Worm (Caenorhabditis elegans) whole organism, L1 larva: ENCODE measurements around the gene map-2.
"Not testable (repeated sequence)": the region's sequence is repeated elsewhere in the genome, so short reads cannot be mapped to it uniquely, and the experiment has no call there.

ENCODE experiments used
- C04F5.9 ChIP-seq: sonication (generic microtip); optimal IDR thresholded peaks from 2 replicates; lab custom pipeline; 2016; ENCODE audit warnings: missing genetic modification characterization, missing compliant biosample characterization
- C16A3.4 ChIP-seq: fragments of 150-350 bp; optimal IDR thresholded peaks from 2 replicates; lab custom pipeline; 2014; ENCODE audit warnings: missing biosample characterization, missing genetic modification characterization
- Y116A8C.19 ChIP-seq: sonication (generic microtip); optimal IDR thresholded peaks from 2 replicates; lab custom pipeline; 2016; ENCODE audit warnings: missing compliant biosample characterization, missing genetic modification characterization, borderline replicate concordance
- ceh-63 ChIP-seq: fragments of 200-800 bp; sonication (Bioruptor generic); optimal IDR thresholded peaks from 2 replicates; lab custom pipeline; 2018; ENCODE audit warnings: mild to moderate bottlenecking, missing genetic modification characterization, missing compliant biosample characterization
- dpl-1 ChIP-seq, 3 experiments: fragments of 150-350 bp in 2 of 3; sonication (generic microtip) in 1 of 3; optimal IDR thresholded peaks; 2 replicates each; lab custom pipeline; 2014 to 2017; ENCODE audit warnings: missing biosample characterization in 3 of 3, missing genetic modification characterization in 3 of 3, missing genetic modification reagents in 3 of 3
- dsc-1 ChIP-seq: sonication (generic microtip); optimal IDR thresholded peaks from 2 replicates; lab custom pipeline; 2016; ENCODE audit warnings: mild to moderate bottlenecking, missing genetic modification characterization, missing compliant biosample characterization
- efl-1 ChIP-seq, 4 experiments: fragments of 150-350 bp; optimal IDR thresholded peaks in 3 of 4; peaks in 1 of 4; 1 replicate in 1 of 4; 2 replicates in 3 of 4; lab custom pipeline; 2014; ENCODE audit warnings: missing biosample characterization in 2 of 4, missing genetic modification characterization in 2 of 4, missing genetic modification reagents in 2 of 4
- egl-13 ChIP-seq: sonication (generic microtip); optimal IDR thresholded peaks from 2 replicates; lab custom pipeline; 2016; ENCODE audit warnings: missing genotype, missing genetic modification reagents, missing genetic modification characterization, missing compliant biosample characterization
- egl-27 ChIP-seq, 2 experiments: fragments of 150-350 bp in 1 of 2; sonication (generic microtip); optimal IDR thresholded peaks; 3 replicates each; lab custom pipeline; 2017 to 2018; ENCODE audit warnings: missing biosample characterization in 2 of 2, missing genetic modification characterization in 2 of 2, missing genetic modification reagents in 2 of 2
- elt-2 ChIP-seq: sonication (generic microtip); optimal IDR thresholded peaks from 2 replicates; lab custom pipeline; 2016; ENCODE audit warnings: missing genetic modification characterization, mild to moderate bottlenecking, inconsistent platforms, missing compliant biosample characterization, missing genetic modification reagents
- fkh-10 ChIP-seq: sonication (generic microtip); optimal IDR thresholded peaks from 2 replicates; lab custom pipeline; 2017; ENCODE audit warnings: missing biosample characterization, missing genetic modification reagents, missing genetic modification characterization
- fkh-4 ChIP-seq: sonication (generic microtip); optimal IDR thresholded peaks from 2 replicates; lab custom pipeline; 2016; ENCODE audit warnings: missing compliant biosample characterization, missing genetic modification characterization, borderline replicate concordance
- fos-1 ChIP-seq: fragments of 150-350 bp; optimal IDR thresholded peaks from 2 replicates; lab custom pipeline; 2014; ENCODE audit warnings: missing biosample characterization, missing genetic modification characterization
- grh-1 ChIP-seq: fragments of 200-800 bp; sonication (Bioruptor generic); IDR thresholded peaks from 2 replicates; pipeline ENCODE4 v1.3.6; 2022; ENCODE audit warnings: missing genetic modification reagents, missing genetic modification characterization, missing compliant biosample characterization
- hlh-17 ChIP-seq: fragments of 200-800 bp; sonication (Bioruptor generic); optimal IDR thresholded peaks from 2 replicates; lab custom pipeline; 2018; ENCODE audit warnings: missing genetic modification characterization, mild to moderate bottlenecking, missing compliant biosample characterization, moderate library complexity, borderline replicate concordance
- hlh-4 ChIP-seq: sonication (generic microtip); optimal IDR thresholded peaks from 2 replicates; lab custom pipeline; 2016; ENCODE audit warnings: mild to moderate bottlenecking, missing genetic modification characterization, missing compliant biosample characterization
- isw-1 ChIP-seq: fragments of 200-800 bp; sonication (Bioruptor generic); IDR thresholded peaks from 2 replicates; pipeline ENCODE4 v1.3.6; 2022; ENCODE audit warnings: missing genetic modification characterization, missing compliant biosample characterization
- lin-13 ChIP-seq: fragments of 150-350 bp; optimal IDR thresholded peaks from 2 replicates; lab custom pipeline; 2014; ENCODE audit warnings: missing biosample characterization, missing genetic modification reagents, missing genetic modification characterization
- lin-14 ChIP-seq: fragments of 200-800 bp; sonication (Bioruptor generic); optimal IDR thresholded peaks from 2 replicates; lab custom pipeline; 2018; ENCODE audit warnings: mild to moderate bottlenecking, missing genetic modification characterization, moderate library complexity, missing compliant biosample characterization
- lin-35 ChIP-seq, 2 experiments: fragments of 150-350 bp; optimal IDR thresholded peaks; 2 replicates each; lab custom pipeline; 2014; ENCODE audit warnings: missing biosample characterization in 2 of 2, missing genetic modification characterization in 2 of 2, missing genetic modification reagents in 2 of 2
- lir-3 ChIP-seq: sonication (generic microtip); optimal IDR thresholded peaks from 2 replicates; lab custom pipeline; 2016; ENCODE audit warnings: mild to moderate bottlenecking, missing genetic modification characterization, moderate library complexity, missing compliant biosample characterization; ENCODE audit not compliant: poor library complexity
- lsy-2 ChIP-seq, 2 experiments: fragments of 150-350 bp; optimal IDR thresholded peaks; 2 replicates each; lab custom pipeline; 2014; ENCODE audit warnings: missing biosample characterization in 2 of 2, missing genetic modification characterization in 2 of 2
- mdl-1 ChIP-seq, 2 experiments: fragments of 150-350 bp; optimal IDR thresholded peaks; 2 replicates each; lab custom pipeline; 2014 to 2017; ENCODE audit warnings: missing biosample characterization in 2 of 2, missing genetic modification characterization in 2 of 2, inconsistent platforms in 1 of 2
- nhr-12 ChIP-seq: sonication (generic microtip); optimal IDR thresholded peaks from 2 replicates; lab custom pipeline; 2017; ENCODE audit warnings: missing biosample characterization, missing genetic modification characterization
- nhr-237 ChIP-seq: fragments of 150-350 bp; optimal IDR thresholded peaks from 2 replicates; lab custom pipeline; 2014; ENCODE audit warnings: missing biosample characterization, missing genetic modification characterization
- nhr-28 ChIP-seq: fragments of 150-350 bp; optimal IDR thresholded peaks from 2 replicates; lab custom pipeline; 2014; ENCODE audit warnings: missing biosample characterization, missing genetic modification characterization
- nhr-85 ChIP-seq: sonication (generic microtip); peaks from one replicate; lab custom pipeline; 2016; ENCODE audit warnings: missing genetic modification characterization, inconsistent platforms, missing compliant biosample characterization
- nhr-90 ChIP-seq: sonication (generic microtip); optimal IDR thresholded peaks from 2 replicates; lab custom pipeline; 2016; ENCODE audit warnings: mild to moderate bottlenecking, missing genetic modification characterization, missing compliant biosample characterization; ENCODE audit not compliant: poor library complexity
- pag-3 ChIP-seq: sonication (generic microtip); optimal IDR thresholded peaks from 2 replicates; lab custom pipeline; 2017; ENCODE audit warnings: missing genetic modification characterization, mild to moderate bottlenecking, missing compliant biosample characterization, antibody characterized with exemption, borderline replicate concordance; ENCODE audit not compliant: insufficient read depth
- pax-3 ChIP-seq: fragments of 200-800 bp; sonication (Bioruptor generic); optimal IDR thresholded peaks from 2 replicates; lab custom pipeline; 2018; ENCODE audit warnings: mild to moderate bottlenecking, missing genetic modification characterization, moderate library complexity, missing compliant biosample characterization
- rnt-1 ChIP-seq: sonication (generic microtip); optimal IDR thresholded peaks from 2 replicates; lab custom pipeline; 2016; ENCODE audit warnings: mild to moderate bottlenecking, missing genetic modification characterization, moderate library complexity, missing compliant biosample characterization
- snpc-4 ChIP-seq: fragments of 150-350 bp; optimal IDR thresholded peaks from 2 replicates; lab custom pipeline; 2014; ENCODE audit warnings: missing biosample characterization, missing genetic modification characterization
- sptf-1 ChIP-seq: fragments of 150-350 bp; optimal IDR thresholded peaks from 2 replicates; lab custom pipeline; 2014; ENCODE audit warnings: missing biosample characterization, missing genetic modification characterization
- sup-37 ChIP-seq: fragments of 200-800 bp; sonication (Bioruptor generic); optimal IDR thresholded peaks from 2 replicates; lab custom pipeline; 2018; ENCODE audit warnings: mild to moderate bottlenecking, missing genetic modification characterization, missing compliant biosample characterization
- tlp-1 ChIP-seq: fragments of 150-350 bp; optimal IDR thresholded peaks from 2 replicates; lab custom pipeline; 2014; ENCODE audit warnings: missing biosample characterization, missing genetic modification characterization
- unc-130 ChIP-seq: fragments of 150-350 bp; optimal IDR thresholded peaks from 2 replicates; lab custom pipeline; 2017; ENCODE audit warnings: missing biosample characterization, missing genetic modification characterization, inconsistent platforms
- unc-30 ChIP-seq: sonication (generic microtip); optimal IDR thresholded peaks from 2 replicates; lab custom pipeline; 2017; ENCODE audit warnings: missing biosample characterization, missing genetic modification characterization
- unc-98 ChIP-seq: fragments of 200-800 bp; sonication (Bioruptor generic); IDR thresholded peaks from 2 replicates; pipeline ENCODE4 v1.3.6; 2022; ENCODE audit warnings: missing genetic modification characterization, missing compliant biosample characterization
- vab-15 ChIP-seq: sonication (generic microtip); optimal IDR thresholded peaks from 2 replicates; lab custom pipeline; 2017; ENCODE audit warnings: missing genotype, mild to moderate bottlenecking, missing genetic modification characterization, missing compliant biosample characterization
- zag-1 ChIP-seq: fragments of 150-350 bp; optimal IDR thresholded peaks from 2 replicates; lab custom pipeline; 2014; ENCODE audit warnings: missing biosample characterization, missing genetic modification characterization
- ztf-11 ChIP-seq, 2 experiments: sonication (generic microtip); optimal IDR thresholded peaks; 2 replicates each; lab custom pipeline; 2016 to 2017; ENCODE audit warnings: missing genetic modification characterization in 2 of 2, missing biosample characterization in 1 of 2, missing compliant biosample characterization in 1 of 2

map-2 gene

DNA sequence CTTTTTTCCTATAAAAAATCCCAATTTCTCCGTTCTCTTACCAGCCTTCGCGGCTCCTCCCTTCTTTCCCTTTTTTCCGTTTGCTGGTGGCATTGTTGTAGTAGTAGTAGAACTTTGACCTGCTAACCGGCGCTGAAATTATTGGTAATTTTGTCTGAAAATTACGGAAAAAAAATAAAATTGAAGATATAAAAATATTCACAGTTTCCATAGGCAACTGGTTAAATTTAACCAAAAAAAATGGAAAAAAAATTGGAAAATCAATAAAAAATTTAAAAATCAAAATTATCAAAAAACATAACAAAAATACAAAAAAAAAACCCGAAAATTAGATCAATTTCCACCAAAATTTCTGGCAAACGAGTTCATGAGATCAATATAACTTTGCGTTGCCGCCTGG, at the start of gene map-2:
Gene map-2 (minus strand): TSS at position 101 of the 400 bp plus-strand sequence.
- no peak for TF ChIP-seq lir-3

DNA sequence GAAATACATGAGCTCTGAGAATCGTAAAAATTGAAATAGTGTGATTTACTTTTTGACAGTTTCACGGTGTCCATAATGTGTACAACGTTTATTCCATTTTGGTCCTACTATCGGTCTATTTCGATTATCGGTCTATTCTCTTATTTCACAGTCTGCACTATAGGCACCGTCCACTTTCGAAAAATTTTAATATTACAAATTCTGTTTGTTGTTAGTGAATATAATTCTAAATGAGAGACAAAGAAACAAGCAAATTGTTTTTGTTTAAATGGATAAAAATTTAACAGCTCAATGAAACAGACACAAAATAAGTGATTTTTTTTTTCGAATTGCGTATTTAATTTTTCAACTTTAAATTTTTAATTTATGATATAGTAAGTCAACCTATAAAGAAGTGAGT, 43.5 kb upstream of the map-2 start:
- TF ChIP-seq pax-3 (tag; lab: Kevin White, UChicago) = no peak
- no peak for TF ChIP-seq mdl-1 (tag; optimal IDR thresholded peaks at IDR 0.05; lab: Kevin White, UChicago)
- TF ChIP-seq hlh-4 (tag; lab: Kevin White, UChicago) = no peak
- TF ChIP-seq lsy-2 (tag; optimal IDR thresholded peaks at IDR 0.05; lab: Kevin White, UChicago) = no peak
- no peak for TF ChIP-seq nhr-28 (tag; lab: Kevin White, UChicago)
- no peak for TF ChIP-seq nhr-12 (tag; lab: Kevin White, UChicago)
- TF ChIP-seq pag-3 = no peak
- no peak for TF ChIP-seq dpl-1 (GFP tag; optimal IDR thresholded peaks at IDR 0.05; lab: Kevin White, UChicago)
- TF ChIP-seq ztf-11 (tag; optimal IDR thresholded peaks at IDR 0.05; lab: Kevin White, UChicago) = no peak
- no peak for TF ChIP-seq Y116A8C.19
- no peak for TF ChIP-seq C16A3.4 (tag; lab: Kevin White, UChicago)
- TF ChIP-seq unc-30 (tag; lab: Kevin White, UChicago) = no peak
- no peak for TF ChIP-seq isw-1
- no peak for TF ChIP-seq nhr-90
- TF ChIP-seq fos-1 (tag; lab: Kevin White, UChicago) = no peak
- no peak for TF ChIP-seq sup-37 (GFP tag; lab: Kevin White, UChicago)

DNA sequence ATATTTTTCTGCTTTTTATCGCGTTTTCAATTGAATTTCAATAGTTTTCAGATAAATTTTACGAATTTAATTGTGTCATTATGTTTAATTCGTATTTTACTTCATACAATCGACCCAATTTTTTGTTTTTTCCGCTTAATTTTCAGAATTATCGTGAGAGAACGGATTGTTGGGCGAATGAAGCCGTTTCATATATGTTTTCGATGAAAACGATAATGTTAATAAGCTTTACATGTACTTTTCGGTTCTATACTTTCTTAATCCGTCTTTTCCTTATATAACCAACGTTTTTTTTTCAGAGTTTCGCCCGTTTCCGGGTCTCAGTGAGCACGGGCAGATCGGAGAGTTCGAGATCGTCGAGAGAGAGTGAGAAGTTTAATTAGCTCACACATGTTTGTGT, 40.6 kb upstream of the map-2 start, which contains the start of gene T06A10.2:
Gene T06A10.2 (plus strand): TSS at position 301 of the 400 bp plus-strand sequence.
- TF ChIP-seq lin-14 (GFP tag; lab: Kevin White, UChicago); sptf-1 (tag; lab: Kevin White, UChicago); egl-27 (tag; optimal IDR thresholded peaks at IDR 0.05; lab: Kevin White, UChicago): not testable (repeated sequence)

DNA sequence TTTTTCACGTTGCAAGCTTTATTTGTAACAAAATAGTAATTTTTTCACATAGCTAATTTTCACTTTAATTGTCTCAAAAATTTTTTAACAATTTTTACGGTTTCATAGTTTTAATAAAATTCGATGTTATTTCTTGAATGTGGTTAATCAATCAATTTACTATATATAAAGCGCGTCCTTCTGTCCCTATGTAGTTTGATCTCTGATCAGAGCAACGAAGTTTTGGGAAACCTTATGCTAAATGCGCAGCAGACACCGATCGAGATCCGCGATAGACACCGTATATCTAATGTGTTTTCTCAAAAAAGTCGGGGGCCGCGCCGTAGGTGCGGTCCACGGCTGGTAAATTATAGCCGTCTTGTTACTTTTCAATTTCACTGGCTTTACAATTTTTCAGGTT, 33.9 kb upstream of the map-2 start:
- no peak for TF ChIP-seq hlh-17
- no peak for TF ChIP-seq lin-13 (GFP tag; lab: Kevin White, UChicago)
- TF ChIP-seq pax-3 (tag; lab: Kevin White, UChicago) = no peak
- TF ChIP-seq Y116A8C.19 = no peak
- no peak for TF ChIP-seq sup-37 (GFP tag; lab: Kevin White, UChicago)
- no peak for TF ChIP-seq efl-1 (optimal IDR thresholded peaks at IDR 0.05; lab: Kevin White, UChicago)
- no peak for TF ChIP-seq efl-1 (GFP tag; optimal IDR thresholded peaks at IDR 0.05 in 1 of 2; lab: Kevin White, UChicago)
- no peak for TF ChIP-seq zag-1 (tag; lab: Kevin White, UChicago)
- no peak for TF ChIP-seq C04F5.9 (tag; lab: Kevin White, UChicago)
- no peak for TF ChIP-seq fkh-10 (GFP tag; lab: Kevin White, UChicago)
- no peak for TF ChIP-seq mdl-1 (tag; optimal IDR thresholded peaks at IDR 0.05; lab: Kevin White, UChicago)
- TF ChIP-seq isw-1 = no peak
- TF ChIP-seq snpc-4 (tag; lab: Kevin White, UChicago) = no peak
- TF ChIP-seq rnt-1 (tag; lab: Kevin White, UChicago) = no peak
- TF ChIP-seq tlp-1 (tag; lab: Kevin White, UChicago) = no peak
- TF ChIP-seq vab-15 (tag; lab: Kevin White, UChicago) = no peak
- TF ChIP-seq lir-3 = no peak

DNA sequence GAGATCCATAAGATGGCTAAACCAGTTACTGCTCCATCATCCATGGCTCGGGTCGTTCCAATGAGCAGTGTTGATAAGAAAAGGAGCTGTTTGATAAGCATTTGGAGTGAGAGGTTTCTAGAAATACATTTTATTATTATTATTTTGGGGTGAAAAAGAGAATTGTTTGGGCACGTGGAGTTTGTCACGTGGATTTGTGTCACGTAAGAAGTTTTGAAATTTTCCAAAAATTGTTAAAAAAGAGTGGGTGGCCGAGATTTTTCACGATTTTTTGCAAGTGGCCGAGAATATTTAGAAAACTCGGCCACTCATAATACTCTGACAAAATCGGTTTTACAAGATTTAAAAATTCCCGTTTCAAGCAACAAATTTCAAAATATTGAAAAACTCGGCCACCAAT, 14.2 kb upstream of the map-2 start, which contains the start of gene T06A10.106:
Gene T06A10.106 (minus strand): TSS at position 101 of the 400 bp plus-strand sequence.
- TF ChIP-seq ceh-63 (GFP tag; lab: Kevin White, UChicago) (no peak), grh-1 (GFP tag; lab: Robert Waterston, UW) (no peak), ztf-11 (tag; optimal IDR thresholded peaks at IDR 0.05; lab: Kevin White, UChicago) (no peak), lir-3 (no peak), elt-2 (tag; lab: Kevin White, UChicago) (no peak), lin-35 (GFP tag; optimal IDR thresholded peaks at IDR 0.05; lab: Kevin White, UChicago) (no peak), vab-15 (tag; lab: Kevin White, UChicago) (no peak), dsc-1 (no peak), nhr-12 (tag; lab: Kevin White, UChicago) (no peak), nhr-85 (tag; lab: Kevin White, UChicago) (no peak), fkh-4 (tag; lab: Kevin White, UChicago) (no peak), unc-130 (tag; lab: Kevin White, UChicago) (no peak), nhr-237 (no peak), snpc-4 (tag; lab: Kevin White, UChicago) (no peak), unc-98 (GFP tag; lab: Robert Waterston, UW) (no peak), fos-1 (tag; lab: Kevin White, UChicago) (no peak), egl-13 (no peak)
